Worm (Caenorhabditis elegans): Measurements from ENCODE around the gene W02F12.2.

DNA sequence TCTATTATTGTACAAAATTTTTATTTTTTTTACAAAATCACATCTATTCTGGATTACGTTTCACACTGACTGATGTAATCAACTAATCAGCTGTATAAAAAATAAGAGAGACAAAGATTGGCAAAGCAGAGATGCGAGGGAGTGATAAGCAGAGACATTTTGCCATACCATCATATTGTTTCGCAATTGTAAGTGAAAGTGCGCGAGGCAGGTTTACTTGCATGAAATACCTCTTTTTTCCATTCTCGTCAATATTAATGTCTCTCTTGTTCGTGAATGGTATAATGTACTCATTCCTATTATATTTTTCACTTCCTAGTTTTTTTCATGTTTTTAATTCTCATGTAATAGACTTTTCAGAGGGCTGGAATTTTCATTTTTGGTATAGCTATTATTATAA lies 39.4 kb upstream of the W02F12.2 start:
- TF ChIP-seq nhr-237 (tag; optimal IDR thresholded peaks at IDR 0.05), result no peak
- TF ChIP-seq mdl-1 (tag; optimal IDR thresholded peaks at IDR 0.05), result no peak
- TF ChIP-seq egl-27 (tag; optimal IDR thresholded peaks at IDR 0.05), result no peak
